Worm (Caenorhabditis elegans) whole organism, young adult: Measurements from ENCODE around the gene grl-27.

Experiments used
- ama-1 ChIP-seq, 3 experiments: fragments of 150-350 bp in 1 of 3; sonication (generic microtip) in 2 of 3; optimal IDR thresholded peaks; 2 replicates each; lab custom pipeline; 2014 to 2018; ENCODE audit warnings: missing biosample characterization in 2 of 3, missing genetic modification characterization in 2 of 3, missing genetic modification reagents in 2 of 3
- ets-4 ChIP-seq: fragments of 200-800 bp; sonication (Bioruptor generic); optimal IDR thresholded peaks from 2 replicates; lab custom pipeline; 2018; ENCODE audit warnings: mild to moderate bottlenecking, missing genetic modification characterization, missing compliant biosample characterization
- sea-2 ChIP-seq: fragments of 200-800 bp; sonication (Bioruptor generic); IDR thresholded peaks from 2 replicates; pipeline ENCODE4 v1.3.6; 2022; ENCODE audit warnings: missing genetic modification characterization, missing compliant biosample characterization
- snpc-4 ChIP-seq, 5 experiments: fragments of 150-350 bp in 1 of 5; sonication (generic microtip) in 4 of 5; optimal IDR thresholded peaks; 2 replicates each; lab custom pipeline; 2014 to 2018; ENCODE audit warnings: missing genetic modification characterization in 5 of 5, missing biosample characterization in 3 of 5, antibody characterized with exemption in 2 of 5, mild to moderate bottlenecking in 2 of 5, missing compliant biosample characterization in 2 of 5, missing genotype in 2 of 5, moderate library complexity in 2 of 5, missing genetic modification reagents in 1 of 5
- unc-62 ChIP-seq: fragments of 150-350 bp; optimal IDR thresholded peaks from 2 replicates; lab custom pipeline; 2014; ENCODE audit warnings: missing biosample characterization, missing genetic modification reagents, missing genetic modification characterization

DNA sequence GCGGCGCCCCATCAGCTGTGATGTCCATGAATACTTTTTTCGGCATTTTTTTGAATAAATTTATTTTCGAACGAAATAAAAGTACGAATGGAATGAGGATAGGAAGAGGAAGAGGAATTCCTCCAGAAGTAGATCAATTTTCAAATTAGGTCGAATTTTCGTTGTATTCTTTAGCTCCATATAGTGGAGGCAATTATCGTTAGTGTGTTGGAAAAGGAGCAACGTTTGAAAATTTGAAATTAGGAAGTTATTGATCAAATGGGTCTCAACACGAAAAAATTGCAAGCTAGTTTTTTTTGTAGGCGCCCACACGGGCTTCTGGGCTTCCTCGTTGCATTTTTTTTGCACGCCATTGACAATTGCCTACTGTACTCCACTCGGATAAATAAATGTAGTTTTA lies 16.4 kb upstream of the grl-27 start, which contains the start of gene T22F3.12:
- TF ChIP-seq ets-4 (GFP tag; lab: Kevin White, UChicago) (no peak), unc-62 (GFP tag; lab: Kevin White, UChicago) (no peak), ama-1 (optimal IDR thresholded peaks at IDR 0.05; lab: Kevin White, UChicago) (no peak), ama-1 (GFP tag; optimal IDR thresholded peaks at IDR 0.05; lab: Kevin White, UChicago) (no peak), sea-2 (GFP tag; lab: Robert Waterston, UW) (no peak), snpc-4 (GFP tag; optimal IDR thresholded peaks at IDR 0.05; lab: Kevin White, UChicago) (no peak), snpc-4 (tag; optimal IDR thresholded peaks at IDR 0.05; lab: Kevin White, UChicago) (no peak)
